Worm (Caenorhabditis elegans): ENCODE measurements around the gene str-32.

- no peak for TF ChIP-seq ztf-23 (GFP tag; IDR thresholded peaks at IDR 0.05)
- TF ChIP-seq ztf-29 (GFP tag; IDR thresholded peaks at IDR 0.05): no peak
- no peak for TF ChIP-seq med-1 (GFP tag; optimal IDR thresholded peaks at IDR 0.05; ENCODE audit: insufficient read depth)
- TF ChIP-seq ref-1 (GFP tag; conservative IDR thresholded peaks at IDR 0.05): no peak
- TF ChIP-seq klf-2 (GFP tag; conservative IDR thresholded peaks at IDR 0.05): no peak
- TF ChIP-seq cog-1 (tag; optimal IDR thresholded peaks at IDR 0.05): no peak
- no peak for TF ChIP-seq flt-1 (GFP tag; IDR thresholded peaks at IDR 0.05)
- TF ChIP-seq T22C8.4 (GFP tag; IDR thresholded peaks at IDR 0.05): no peak
- TF ChIP-seq tab-1 (GFP tag; IDR thresholded peaks at IDR 0.05): no peak
Observed at ce11 chrV:4846507-4846906, 34.8 kb downstream of the str-32 start.

All from whole organism, midembryonic.